Worm (Caenorhabditis elegans) whole organism, L4 larva: ENCODE measurements around the gene B0244.10.

Experiments
- D1046.2 ChIP-seq: fragments of 200-800 bp; sonication (Bioruptor generic); IDR thresholded peaks from 2 replicates; pipeline ENCODE4 v1.3.6; 2022; ENCODE audit warnings: missing genetic modification characterization, missing compliant biosample characterization
- F10B5.3 ChIP-seq: sonication (generic microtip); optimal IDR thresholded peaks from 2 replicates; lab custom pipeline; 2016; ENCODE audit warnings: mild to moderate bottlenecking, missing genetic modification characterization, missing compliant biosample characterization
- F49E8.2 ChIP-seq: sonication (generic microtip); optimal IDR thresholded peaks from 2 replicates; lab custom pipeline; 2016; ENCODE audit warnings: missing compliant biosample characterization, mild to moderate bottlenecking, missing genetic modification characterization, borderline replicate concordance
- T20F7.1 ChIP-seq: fragments of 200-800 bp; sonication (Bioruptor generic); optimal IDR thresholded peaks from 2 replicates; lab custom pipeline; 2018; ENCODE audit warnings: mild to moderate bottlenecking, missing genetic modification characterization, missing compliant biosample characterization
- T26A8.4 ChIP-seq: fragments of 200-800 bp; sonication (Bioruptor generic); IDR thresholded peaks from 2 replicates; pipeline ENCODE4 v1.3.6; 2022; ENCODE audit warnings: missing genetic modification characterization, missing compliant biosample characterization
- Y5F2A.4 ChIP-seq: fragments of 200-800 bp; sonication (Bioruptor generic); optimal IDR thresholded peaks from 2 replicates; lab custom pipeline; 2018; ENCODE audit warnings: mild to moderate bottlenecking, missing genetic modification characterization, missing compliant biosample characterization
- ZK546.5 ChIP-seq, 2 experiments: sonication (generic microtip); optimal IDR thresholded peaks; 2 replicates each; lab custom pipeline; 2017; ENCODE audit warnings: missing biosample characterization in 2 of 2, missing genetic modification characterization in 2 of 2
- ama-1 ChIP-seq: fragments of 150-350 bp; optimal IDR thresholded peaks from 2 replicates; lab custom pipeline; 2014; ENCODE audit warnings: inconsistent platforms, mixed read lengths
- ceh-62 ChIP-seq: sonication (generic microtip); optimal IDR thresholded peaks from 2 replicates; lab custom pipeline; 2017; ENCODE audit warnings: missing biosample characterization, missing genetic modification characterization
- ceh-82 ChIP-seq: sonication (generic microtip); optimal IDR thresholded peaks from 2 replicates; lab custom pipeline; 2017; ENCODE audit warnings: missing biosample characterization, missing genetic modification characterization
- ces-1 ChIP-seq: fragments of 150-350 bp; sonication (generic microtip); optimal IDR thresholded peaks from 4 replicates; lab custom pipeline; 2014; ENCODE audit warnings: missing biosample characterization, missing genetic modification reagents, missing genetic modification characterization
- cey-2 ChIP-seq: sonication (generic microtip); optimal IDR thresholded peaks from 3 replicates; lab custom pipeline; 2017; ENCODE audit warnings: missing genetic modification characterization, mild to moderate bottlenecking, missing compliant biosample characterization, antibody characterized with exemption, borderline replicate concordance; ENCODE audit not compliant: insufficient read depth
- ctbp-1 ChIP-seq: fragments of 200-800 bp; sonication (Bioruptor generic); IDR thresholded peaks from 2 replicates; pipeline ENCODE4 v1.3.6; 2022; ENCODE audit warnings: missing genetic modification reagents, missing genetic modification characterization, missing compliant biosample characterization
- daf-16 ChIP-seq, 3 experiments: sonication (generic microtip); optimal IDR thresholded peaks; 2 replicates each; lab custom pipeline; 2016 to 2017; ENCODE audit warnings: missing genetic modification characterization in 3 of 3, missing genetic modification reagents in 3 of 3, mild to moderate bottlenecking in 2 of 3, missing compliant biosample characterization in 2 of 3, missing biosample characterization in 1 of 3, moderate library complexity in 1 of 3
- daf-19 ChIP-seq: fragments of 200-800 bp; sonication (Bioruptor generic); conservative IDR thresholded peaks from 2 replicates; pipeline ENCODE4 v1.3.6; 2022; ENCODE audit warnings: missing genetic modification characterization, missing compliant biosample characterization
- dmd-6 ChIP-seq: fragments of 200-800 bp; sonication (Bioruptor generic); IDR thresholded peaks from 2 replicates; pipeline ENCODE4 v1.3.6; 2022; ENCODE audit warnings: missing genetic modification reagents, missing genetic modification characterization, missing compliant biosample characterization
- dmd-8 ChIP-seq: fragments of 200-800 bp; sonication (Bioruptor generic); IDR thresholded peaks from 2 replicates; pipeline ENCODE4 v1.3.6; 2022; ENCODE audit warnings: missing genetic modification characterization, missing compliant biosample characterization
- dmd-9 ChIP-seq: fragments of 200-800 bp; sonication (Bioruptor generic); IDR thresholded peaks from 2 replicates; pipeline ENCODE4 v1.3.6; 2022; ENCODE audit warnings: missing genetic modification reagents, missing genetic modification characterization, missing compliant biosample characterization
- duxl-1 ChIP-seq: sonication (generic microtip); optimal IDR thresholded peaks from 2 replicates; lab custom pipeline; 2016; ENCODE audit warnings: mild to moderate bottlenecking, missing genetic modification characterization, moderate library complexity, missing compliant biosample characterization; ENCODE audit not compliant: poor library complexity
- egl-27 ChIP-seq: sonication (generic microtip); optimal IDR thresholded peaks from 3 replicates; lab custom pipeline; 2017; ENCODE audit warnings: missing biosample characterization, missing genetic modification reagents, missing genetic modification characterization
- egl-43 ChIP-seq: fragments of 200-800 bp; sonication (Bioruptor generic); IDR thresholded peaks from 2 replicates; pipeline ENCODE4 v1.3.6; 2022; ENCODE audit warnings: missing genetic modification reagents, missing genetic modification characterization, missing compliant biosample characterization
- fkh-10 ChIP-seq: fragments of 150-350 bp; optimal IDR thresholded peaks from 2 replicates; lab custom pipeline; 2014; ENCODE audit warnings: missing biosample characterization, missing genetic modification reagents, missing genetic modification characterization
- hif-1 ChIP-seq, 2 experiments: sonication (generic microtip); optimal IDR thresholded peaks; 2 replicates each; lab custom pipeline; 2016 to 2017; ENCODE audit warnings: missing compliant biosample characterization in 2 of 2, missing genetic modification characterization in 2 of 2, missing genetic modification reagents in 2 of 2, missing genotype in 2 of 2, mild to moderate bottlenecking in 1 of 2
- hlh-30 ChIP-seq: sonication (generic microtip); optimal IDR thresholded peaks from 2 replicates; lab custom pipeline; 2017; ENCODE audit warnings: antibody characterized with exemption, mild to moderate bottlenecking, missing genetic modification characterization, missing compliant biosample characterization; ENCODE audit not compliant: insufficient read depth
- lim-7 ChIP-seq: fragments of 200-800 bp; sonication (Bioruptor generic); IDR thresholded peaks from 2 replicates; pipeline ENCODE4 v1.3.6; 2022; ENCODE audit warnings: missing genetic modification characterization, missing compliant biosample characterization
- lin-13 ChIP-seq: fragments of 150-350 bp; optimal IDR thresholded peaks from 2 replicates; lab custom pipeline; 2014; ENCODE audit warnings: missing biosample characterization, missing genetic modification reagents, missing genetic modification characterization
- lin-29 ChIP-seq: fragments of 200-800 bp; sonication (Bioruptor generic); IDR thresholded peaks from 2 replicates; pipeline ENCODE4 v1.3.6; 2022; ENCODE audit warnings: missing genetic modification reagents, missing genetic modification characterization, missing compliant biosample characterization
- mep-1 ChIP-seq: fragments of 150-350 bp; sonication (generic microtip); optimal IDR thresholded peaks from 3 replicates; lab custom pipeline; 2014; ENCODE audit warnings: missing biosample characterization, missing genetic modification characterization
- mes-2 ChIP-seq: sonication (generic microtip); optimal IDR thresholded peaks from 2 replicates; lab custom pipeline; 2016; ENCODE audit warnings: missing genotype, mild to moderate bottlenecking, missing genetic modification characterization, missing compliant biosample characterization; ENCODE audit not compliant: poor library complexity, severe bottlenecking
- mxl-2 ChIP-seq: fragments of 200-800 bp; sonication (Bioruptor generic); conservative IDR thresholded peaks from 2 replicates; pipeline ENCODE4 v1.3.6; 2022; ENCODE audit warnings: missing genetic modification reagents, missing genetic modification characterization, missing compliant biosample characterization
- mxl-3 ChIP-seq: fragments of 200-800 bp; sonication (Bioruptor generic); optimal IDR thresholded peaks from 2 replicates; lab custom pipeline; 2018; ENCODE audit warnings: mild to moderate bottlenecking, missing genetic modification characterization, missing compliant biosample characterization
- nhr-10 ChIP-seq: fragments of 150-350 bp; optimal IDR thresholded peaks from 2 replicates; lab custom pipeline; 2014; ENCODE audit warnings: missing biosample characterization, missing genetic modification characterization
- nhr-237 ChIP-seq: sonication (generic microtip); optimal IDR thresholded peaks from 2 replicates; lab custom pipeline; 2017; ENCODE audit warnings: missing biosample characterization, missing genetic modification characterization
- nhr-25 ChIP-seq: sonication (generic microtip); optimal IDR thresholded peaks from 2 replicates; lab custom pipeline; 2017; ENCODE audit warnings: missing genetic modification characterization, mild to moderate bottlenecking, missing compliant biosample characterization, antibody characterized with exemption, moderate library complexity, borderline replicate concordance; ENCODE audit not compliant: insufficient read depth
- nhr-6 ChIP-seq: fragments of 150-350 bp; optimal IDR thresholded peaks from 2 replicates; lab custom pipeline; 2014; ENCODE audit warnings: missing biosample characterization, missing genetic modification characterization
- nhr-76 ChIP-seq: fragments of 150-350 bp; optimal IDR thresholded peaks from 2 replicates; lab custom pipeline; 2014; ENCODE audit warnings: missing biosample characterization, missing genetic modification characterization
- pqm-1 ChIP-seq: sonication (generic microtip); optimal IDR thresholded peaks from 2 replicates; lab custom pipeline; 2017; ENCODE audit warnings: missing biosample characterization, missing genetic modification characterization
- rbr-2 ChIP-seq: sonication (generic microtip); optimal IDR thresholded peaks from 2 replicates; lab custom pipeline; 2016; ENCODE audit warnings: missing genotype, missing genetic modification characterization, missing compliant biosample characterization
- skn-1 ChIP-seq: fragments of 150-350 bp; optimal IDR thresholded peaks from 2 replicates; lab custom pipeline; 2014; ENCODE audit warnings: missing biosample characterization, missing genetic modification characterization
- snpc-1.2 ChIP-seq: fragments of 200-800 bp; sonication (Bioruptor generic); IDR thresholded peaks from 2 replicates; pipeline ENCODE4 v1.3.6; 2022; ENCODE audit warnings: missing genetic modification reagents, missing genetic modification characterization, missing compliant biosample characterization
- spr-3 ChIP-seq: fragments of 200-800 bp; sonication (Bioruptor generic); optimal IDR thresholded peaks from 2 replicates; lab custom pipeline; 2018; ENCODE audit warnings: mild to moderate bottlenecking, missing genetic modification characterization, missing compliant biosample characterization
- zag-1 ChIP-seq: fragments of 150-350 bp; optimal IDR thresholded peaks from 2 replicates; lab custom pipeline; 2014; ENCODE audit warnings: missing biosample characterization, missing genetic modification characterization
- zfp-2 ChIP-seq: sonication (generic microtip); optimal IDR thresholded peaks from 2 replicates; lab custom pipeline; 2016; ENCODE audit warnings: mild to moderate bottlenecking, missing genetic modification characterization, missing compliant biosample characterization
- zip-11 ChIP-seq: fragments of 200-800 bp; sonication (Bioruptor generic); IDR thresholded peaks from 2 replicates; pipeline ENCODE4 v1.3.6; 2022; ENCODE audit warnings: missing genetic modification characterization, missing compliant biosample characterization
- zip-2 ChIP-seq: fragments of 150-350 bp; optimal IDR thresholded peaks from 2 replicates; lab custom pipeline; 2014; ENCODE audit warnings: missing biosample characterization, missing genetic modification characterization
- ztf-11 ChIP-seq: fragments of 150-350 bp; optimal IDR thresholded peaks from 2 replicates; lab custom pipeline; 2014; ENCODE audit warnings: missing biosample characterization, missing genetic modification characterization
- ztf-7 ChIP-seq: fragments of 150-350 bp; optimal IDR thresholded peaks from 2 replicates; lab custom pipeline; 2014; ENCODE audit warnings: missing biosample characterization, missing genetic modification characterization

Gene B0244.10

ce11 chrIII:5705228-5705888 is 29.6 kb upstream of the B0244.10 start, which contains the start of gene swp-1 (continued):
- no peak for TF ChIP-seq lin-29
- TF ChIP-seq mep-1 (tag; lab: Kevin White, UChicago): no peak
- no peak for TF ChIP-seq ces-1 (GFP tag; lab: Kevin White, UChicago)
- peak; percentile 70 for TF ChIP-seq F49E8.2
- TF ChIP-seq duxl-1 (tag; lab: Kevin White, UChicago): no peak
- TF ChIP-seq, all 104 proteins: peak for 15

- TF ChIP-seq mes-2 (tag; lab: Kevin White, UChicago) (peak; percentile 92), rbr-2 (peak; percentile 83), fkh-10 (GFP tag; lab: Kevin White, UChicago) (peak; percentile 54), dmd-8 (GFP tag; lab: Robert Waterston, UW) (no peak), spr-3 (GFP tag; lab: Kevin White, UChicago) (no peak), ztf-7 (tag; lab: Kevin White, UChicago) (peak; percentile 73), ceh-62 (tag; lab: Kevin White, UChicago) (no peak), lin-13 (peak; percentile 90), skn-1 (no peak), mxl-2 (GFP tag; lab: Robert Waterston, UW) (no peak), hlh-30 (tag; lab: Kevin White, UChicago) (peak; percentile 92), T20F7.1 (GFP tag; lab: Kevin White, UChicago) (peak; percentile 85), nhr-25 (tag; lab: Kevin White, UChicago) (peak; percentile 36), zip-2 (tag; lab: Kevin White, UChicago) (peak; percentile 29), zfp-2 (tag; lab: Kevin White, UChicago) (peak; percentile 70), lim-7 (0 out of 2 replicates have a peak, but pooled peaks have one; percentile 52), ceh-82 (tag; lab: Kevin White, UChicago) (no peak), ama-1 (peak; percentile 77), dmd-6 (peak; percentile 62), nhr-6 (tag; lab: Kevin White, UChicago) (peak; percentile 73), D1046.2 (GFP tag; lab: Robert Waterston, UW) (no peak), ctbp-1 (GFP tag; lab: Robert Waterston, UW) (peak; percentile 49; the same call in 1 of the 2 replicates), Y5F2A.4 (no peak), daf-16 (GFP tag; optimal IDR thresholded peaks at IDR 0.05; lab: Kevin White, UChicago) (peak in 1 of 2 experiments; percentile 38), daf-16 (tag; optimal IDR thresholded peaks at IDR 0.05; lab: Kevin White, UChicago) (peak; percentile 72), pqm-1 (tag; lab: Kevin White, UChicago) (peak; percentile 7), daf-19 (no peak), nhr-237 (tag; lab: Kevin White, UChicago) (no peak), cey-2 (no peak), duxl-1 (tag; lab: Kevin White, UChicago) (no peak), hif-1 (tag; optimal IDR thresholded peaks at IDR 0.05; lab: Kevin White, UChicago) (peak in 1 of 2 experiments; percentile 77), ztf-11 (no peak), dmd-9 (GFP tag; lab: Robert Waterston, UW) (no peak), F10B5.3 (tag; lab: Kevin White, UChicago) (no peak), egl-43 (GFP tag; lab: Robert Waterston, UW) (no peak), egl-27 (no peak), zip-11 (GFP tag; lab: Robert Waterston, UW) (no peak), nhr-76 (tag; lab: Kevin White, UChicago) (no peak), nhr-10 (no peak), mep-1 (tag; lab: Kevin White, UChicago) (peak; percentile 96), snpc-1.2 (GFP tag; lab: Robert Waterston, UW) (no peak), ZK546.5 (tag; optimal IDR thresholded peaks at IDR 0.05; lab: Kevin White, UChicago) (peak in 1 of 2 experiments; percentile 58), T26A8.4 (peak; percentile 84), mxl-3 (no peak), zag-1 (tag; lab: Kevin White, UChicago) (no peak)
Observed at ce11 chrIII:5706077-5706627, 28.8 kb upstream of the B0244.10 start, which contains the start of gene rpl-23. Gene rpl-23, minus strand, starts transcription at chrIII:5706127.
